Fruit fly (Drosophila melanogaster): ENCODE measurements around the gene gudu.

gudu gene

DNA sequence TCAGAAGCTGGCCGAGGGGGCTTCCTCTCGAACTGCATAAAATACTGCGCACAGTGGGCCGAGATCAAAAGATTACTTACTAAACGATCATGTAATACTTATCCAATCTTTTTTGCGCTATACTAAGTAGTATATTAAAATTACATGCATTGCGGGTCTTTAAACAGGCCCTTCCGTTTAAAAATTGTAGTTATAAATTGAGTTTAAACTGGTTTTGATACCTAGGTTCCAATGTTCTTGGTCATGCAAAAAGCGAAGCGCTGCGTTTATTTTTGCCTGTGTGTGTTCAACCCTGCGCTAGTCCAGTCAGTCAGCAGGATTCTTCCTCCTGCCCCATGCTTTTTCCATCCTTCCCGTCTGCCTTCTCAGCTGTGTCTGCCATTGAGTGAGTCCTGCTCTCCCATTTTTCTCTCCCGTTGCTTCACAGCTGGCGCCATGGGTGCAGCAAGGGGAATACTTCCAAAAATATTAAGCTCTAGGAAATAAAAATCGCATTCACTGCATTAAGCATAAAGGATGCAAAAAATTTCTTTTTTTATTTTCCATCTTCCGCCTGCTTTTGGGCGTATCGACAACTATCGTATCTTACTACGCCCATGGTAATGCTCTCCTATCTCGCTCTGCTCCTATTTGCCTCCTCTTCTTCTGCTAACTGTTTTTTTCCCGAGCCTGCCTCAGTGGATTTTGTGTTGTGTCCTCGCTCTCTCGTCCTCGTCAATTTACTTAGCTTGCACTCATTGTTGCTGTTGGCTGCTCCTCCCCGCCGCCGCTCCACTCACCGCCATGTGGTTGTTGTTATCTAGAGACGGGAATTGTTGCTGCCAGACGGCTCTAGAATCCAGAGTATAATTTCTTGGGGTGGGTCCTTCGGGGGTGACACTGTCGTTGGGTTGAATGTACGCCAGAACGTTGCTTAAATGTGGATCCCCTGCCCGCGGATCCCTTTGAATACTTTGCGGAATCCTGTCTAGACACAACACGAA lies 32.3 kb downstream of the gudu start (continued):
- TF ChIP-seq jigr1 (GFP tag; IDR thresholded peaks at IDR 0.05) (no peak), CG11560 (tag; IDR thresholded peaks at IDR 0.05) (peak; percentile 43; the same call in 1 of the 3 replicates), zfh1 (GFP tag; IDR thresholded peaks at IDR 0.05) (peak; percentile 60; the same call in 2 of the 3 replicates), nerfin-1 (tag; optimal IDR thresholded peaks at IDR 0.05) (no peak), h (optimal IDR thresholded peaks at IDR 0.05) (no peak), mirr (GFP tag; optimal IDR thresholded peaks at IDR 0.05) (no peak), zfh2 (GFP tag; optimal IDR thresholded peaks at IDR 0.05) (peak; percentile 82), zen2 (GFP tag; IDR thresholded peaks at IDR 0.05; ENCODE audit: partially characterized antibody) (no peak), CG6854 (GFP tag; optimal IDR thresholded peaks at IDR 0.05) (peak; percentile 53), CG8924 (tag; optimal IDR thresholded peaks at IDR 0.05) (peak; percentile 52), Hsf (GFP tag; optimal IDR thresholded peaks at IDR 0.05) (peak; percentile 63), Myb (GFP tag; optimal IDR thresholded peaks at IDR 0.05) (peak; percentile 71), CG17568 (GFP tag; optimal IDR thresholded peaks at IDR 0.05) (no peak), Fer2 (tag; optimal IDR thresholded peaks at IDR 0.05) (no peak), wek (GFP tag; optimal IDR thresholded peaks at IDR 0.05) (no peak), Poxn (GFP tag; IDR thresholded peaks at IDR 0.05) (peak; percentile 29; the same call in 1 of the 2 replicates), CG8478 (optimal IDR thresholded peaks at IDR 0.05) (no peak), rib (GFP tag; IDR thresholded peaks at IDR 0.05) (peak; percentile 79), lov (optimal IDR thresholded peaks at IDR 0.05) (no peak), lov (GFP tag; IDR thresholded peaks at IDR 0.05) (no peak), z (GFP tag; IDR thresholded peaks at IDR 0.05) (no peak), ken (GFP tag; IDR thresholded peaks at IDR 0.05) (peak; percentile 30; the same call in 1 of the 3 replicates), Hand (GFP tag; optimal IDR thresholded peaks at IDR 0.05) (peak; percentile 74), ab (GFP tag; optimal IDR thresholded peaks at IDR 0.05) (peak; percentile 34), ro (GFP tag; IDR thresholded peaks at IDR 0.05) (no peak), CG13424 (tag; optimal IDR thresholded peaks at IDR 0.05) (peak; percentile 37), tio (GFP tag; optimal IDR thresholded peaks at IDR 0.05) (peak; percentile 37), twi (tag; optimal IDR thresholded peaks at IDR 0.05) (no peak), kni (GFP tag; optimal IDR thresholded peaks at IDR 0.05) (no peak), CG34224 (GFP tag; IDR thresholded peaks at IDR 0.05; ENCODE audit: partially characterized antibody) (no peak), sima (GFP tag; optimal IDR thresholded peaks at IDR 0.05) (peak; percentile 26), amos (GFP tag; IDR thresholded peaks at IDR 0.05; ENCODE audit: partially characterized antibody) (no peak), CG13894 (tag; optimal IDR thresholded peaks at IDR 0.05) (peak; percentile 81), sd (tag; optimal IDR thresholded peaks at IDR 0.05) (no peak), pfk (GFP tag; optimal IDR thresholded peaks at IDR 0.05) (no peak), Awh (GFP tag; IDR thresholded peaks at IDR 0.05) (0 out of 2 replicates have a peak, but pooled peaks have one; percentile 21), CG2120 (GFP tag; optimal IDR thresholded peaks at IDR 0.05) (peak; percentile 94), BtbVII (GFP tag; optimal IDR thresholded peaks at IDR 0.05) (peak; percentile 32), kay (GFP tag; optimal IDR thresholded peaks at IDR 0.05) (no peak), CG1024 (GFP tag; IDR thresholded peaks at IDR 0.05) (no peak), CG9215 (GFP tag; IDR thresholded peaks at IDR 0.05) (peak; percentile 71), bsh (GFP tag; optimal IDR thresholded peaks at IDR 0.05) (peak; percentile 38), CG4404 (GFP tag; IDR thresholded peaks at IDR 0.05) (peak; percentile 58), CG18599 (GFP tag; optimal IDR thresholded peaks at IDR 0.05) (peak; percentile 94), Eip74EF (GFP tag; optimal IDR thresholded peaks at IDR 0.05) (no peak), gcm (GFP tag; optimal IDR thresholded peaks at IDR 0.05) (no peak), caup (GFP tag; optimal IDR thresholded peaks at IDR 0.05; ENCODE audit: severe bottlenecking) (peak; percentile 71), CG12236 (GFP tag; optimal IDR thresholded peaks at IDR 0.05) (no peak)

Measured in whole organism, embryonic.